Worm (Caenorhabditis elegans) whole organism, young adult: ENCODE results near the gene rha-2.
A peak's percentile ranks its signal among the peaks of the same experiment; 100 is the strongest.

Experiments
- B0035.1 ChIP-seq: sonication (generic microtip); optimal IDR thresholded peaks from 2 replicates; lab custom pipeline; 2016; ENCODE audit warnings: missing genetic modification characterization, mild to moderate bottlenecking, missing compliant biosample characterization, missing genotype, missing genetic modification reagents
- C06A6.2 ChIP-seq: fragments of 200-800 bp; sonication (Bioruptor generic); conservative IDR thresholded peaks from 2 replicates; pipeline ENCODE4 v1.3.6; 2022; ENCODE audit warnings: missing genetic modification characterization, missing compliant biosample characterization
- D2030.7 ChIP-seq: fragments of 200-800 bp; sonication (Bioruptor generic); IDR thresholded peaks from 2 replicates; pipeline ENCODE4 v1.3.6; 2022; ENCODE audit warnings: missing genetic modification reagents, missing genetic modification characterization, missing compliant biosample characterization
- F10E7.11 ChIP-seq: sonication (generic microtip); optimal IDR thresholded peaks from 2 replicates; lab custom pipeline; 2017; ENCODE audit warnings: mild to moderate bottlenecking, missing genetic modification characterization, moderate library complexity, missing compliant biosample characterization
- F22D6.2 ChIP-seq: sonication (generic microtip); optimal IDR thresholded peaks from 2 replicates; lab custom pipeline; 2016; ENCODE audit warnings: mild to moderate bottlenecking, missing genetic modification characterization, missing compliant biosample characterization
- F33H1.4 ChIP-seq: fragments of 200-800 bp; sonication (Bioruptor generic); IDR thresholded peaks from 2 replicates; pipeline ENCODE4 v1.3.6; 2022; ENCODE audit warnings: missing genetic modification reagents, missing genetic modification characterization, missing compliant biosample characterization
- F57C9.4 ChIP-seq: sonication (generic microtip); optimal IDR thresholded peaks from 2 replicates; lab custom pipeline; 2017; ENCODE audit warnings: mild to moderate bottlenecking, missing genetic modification characterization, missing compliant biosample characterization
- Y79H2A.3 ChIP-seq: fragments of 200-800 bp; sonication (Bioruptor generic); conservative IDR thresholded peaks from 2 replicates; pipeline ENCODE4 v1.3.6; 2022; ENCODE audit warnings: missing genetic modification reagents, missing genetic modification characterization, missing compliant biosample characterization
- Y95B8A.8 ChIP-seq: fragments of 200-800 bp; sonication (Bioruptor generic); IDR thresholded peaks from 2 replicates; pipeline ENCODE4 v1.3.6; 2022; ENCODE audit warnings: missing genetic modification reagents, missing genetic modification characterization, missing compliant biosample characterization
- akir-1 ChIP-seq: fragments of 200-800 bp; sonication (Bioruptor generic); optimal IDR thresholded peaks from 2 replicates; lab custom pipeline; 2018; ENCODE audit warnings: mild to moderate bottlenecking, missing genetic modification characterization, moderate library complexity, missing compliant biosample characterization
- atf-7 ChIP-seq: sonication (generic microtip); optimal IDR thresholded peaks from 2 replicates; lab custom pipeline; 2017; ENCODE audit warnings: mild to moderate bottlenecking, missing genetic modification characterization, missing compliant biosample characterization
- athp-1 ChIP-seq: sonication (generic microtip); optimal IDR thresholded peaks from 2 replicates; lab custom pipeline; 2017; ENCODE audit warnings: mild to moderate bottlenecking, missing genetic modification characterization, missing compliant biosample characterization
- bed-1 ChIP-seq: fragments of 200-800 bp; sonication (Bioruptor generic); IDR thresholded peaks from 2 replicates; pipeline ENCODE4 v1.3.6; 2022; ENCODE audit warnings: missing genetic modification reagents, missing genetic modification characterization, missing compliant biosample characterization
- bed-2 ChIP-seq: fragments of 200-800 bp; sonication (Bioruptor generic); IDR thresholded peaks from 2 replicates; pipeline ENCODE4 v1.3.6; 2022; ENCODE audit warnings: missing genetic modification reagents, missing genetic modification characterization, missing compliant biosample characterization
- ccch-3 ChIP-seq: fragments of 200-800 bp; sonication (Bioruptor generic); optimal IDR thresholded peaks from 2 replicates; lab custom pipeline; 2018; ENCODE audit warnings: mild to moderate bottlenecking, missing genetic modification characterization, missing compliant biosample characterization
- ceh-79 ChIP-seq: sonication (generic microtip); optimal IDR thresholded peaks from 2 replicates; lab custom pipeline; 2017; ENCODE audit warnings: mild to moderate bottlenecking, missing genetic modification characterization, missing compliant biosample characterization
- ceh-91 ChIP-seq: fragments of 200-800 bp; sonication (Bioruptor generic); IDR thresholded peaks from 2 replicates; pipeline ENCODE4 v1.3.6; 2022; ENCODE audit warnings: missing genetic modification reagents, missing genetic modification characterization, missing compliant biosample characterization
- die-1 ChIP-seq: sonication (generic microtip); optimal IDR thresholded peaks from 2 replicates; lab custom pipeline; 2016; ENCODE audit warnings: missing genotype, mild to moderate bottlenecking, missing genetic modification characterization, missing compliant biosample characterization
- dpff-1 ChIP-seq: sonication (generic microtip); optimal IDR thresholded peaks from 2 replicates; lab custom pipeline; 2017; ENCODE audit warnings: mild to moderate bottlenecking, missing genetic modification characterization, missing compliant biosample characterization
- dpl-1 ChIP-seq: fragments of 150-350 bp; optimal IDR thresholded peaks from 2 replicates; lab custom pipeline; 2014; ENCODE audit warnings: missing biosample characterization, missing genetic modification reagents, missing genetic modification characterization
- efl-1 ChIP-seq: fragments of 150-350 bp; optimal IDR thresholded peaks from 2 replicates; lab custom pipeline; 2014; ENCODE audit warnings: missing biosample characterization, missing genetic modification reagents, missing genetic modification characterization
- egrh-3 ChIP-seq: fragments of 200-800 bp; sonication (Bioruptor generic); IDR thresholded peaks from 2 replicates; pipeline ENCODE4 v1.3.6; 2022; ENCODE audit warnings: missing genetic modification reagents, missing genetic modification characterization, missing compliant biosample characterization
- ekl-4 ChIP-seq: fragments of 200-800 bp; sonication (Bioruptor generic); IDR thresholded peaks from 2 replicates; pipeline ENCODE4 v1.3.6; 2022; ENCODE audit warnings: missing genetic modification reagents, missing genetic modification characterization, missing compliant biosample characterization
- him-1 ChIP-seq: sonication (generic microtip); optimal IDR thresholded peaks from 2 replicates; lab custom pipeline; 2016; ENCODE audit warnings: missing genotype, missing genetic modification reagents, missing genetic modification characterization, missing compliant biosample characterization
- hsf-1 ChIP-seq: fragments of 200-800 bp; sonication (Bioruptor generic); IDR thresholded peaks from 2 replicates; pipeline ENCODE4 v1.3.6; 2022; ENCODE audit warnings: missing genetic modification reagents, missing genetic modification characterization, missing compliant biosample characterization
- let-607 ChIP-seq, 2 experiments: fragments of 200-800 bp in 1 of 2; sonication (Bioruptor generic) in 1 of 2; sonication (generic microtip) in 1 of 2; optimal IDR thresholded peaks; 2 replicates each; lab custom pipeline; 2016 to 2018; ENCODE audit warnings: mild to moderate bottlenecking in 2 of 2, missing compliant biosample characterization in 2 of 2, missing genetic modification characterization in 2 of 2, moderate library complexity in 2 of 2, missing genotype in 1 of 2
- lin-35 ChIP-seq, 3 experiments: fragments of 150-350 bp in 2 of 3; sonication (generic microtip) in 1 of 3; optimal IDR thresholded peaks; 2 replicates each; lab custom pipeline; 2014 to 2018; ENCODE audit warnings: missing biosample characterization in 3 of 3, missing genetic modification characterization in 3 of 3, missing genetic modification reagents in 3 of 3
- lin-54 ChIP-seq: fragments of 200-800 bp; sonication (Bioruptor generic); optimal IDR thresholded peaks from 2 replicates; lab custom pipeline; 2018; ENCODE audit warnings: mild to moderate bottlenecking, missing genetic modification characterization, missing compliant biosample characterization
- lir-1 ChIP-seq: fragments of 200-800 bp; sonication (Bioruptor generic); conservative IDR thresholded peaks from 2 replicates; pipeline ENCODE4 v1.3.6; 2022; ENCODE audit warnings: missing genetic modification reagents, missing genetic modification characterization, missing compliant biosample characterization
- lsl-1 ChIP-seq: fragments of 200-800 bp; sonication (Bioruptor generic); optimal IDR thresholded peaks from 2 replicates; lab custom pipeline; 2018; ENCODE audit warnings: mild to moderate bottlenecking, missing genetic modification characterization, moderate library complexity, missing compliant biosample characterization
- lsy-27 ChIP-seq: sonication (generic microtip); optimal IDR thresholded peaks from 2 replicates; lab custom pipeline; 2017; ENCODE audit warnings: missing genetic modification characterization, mild to moderate bottlenecking, missing compliant biosample characterization, antibody characterized with exemption, missing genotype, borderline replicate concordance; ENCODE audit not compliant: insufficient read depth
- madf-3 ChIP-seq: fragments of 200-800 bp; sonication (Bioruptor generic); IDR thresholded peaks from 2 replicates; pipeline ENCODE4 v1.3.6; 2022; ENCODE audit warnings: missing genetic modification reagents, missing genetic modification characterization, missing compliant biosample characterization
- madf-6 ChIP-seq: fragments of 200-800 bp; sonication (Bioruptor generic); IDR thresholded peaks from 2 replicates; pipeline ENCODE4 v1.3.6; 2022; ENCODE audit warnings: missing genetic modification reagents, missing genetic modification characterization, missing compliant biosample characterization
- madf-8 ChIP-seq: fragments of 200-800 bp; sonication (Bioruptor generic); conservative IDR thresholded peaks from 2 replicates; pipeline ENCODE4 v1.3.6; 2022; ENCODE audit warnings: missing genetic modification reagents, missing genetic modification characterization, missing compliant biosample characterization
- mcd-1 ChIP-seq: fragments of 200-800 bp; sonication (Bioruptor generic); IDR thresholded peaks from 2 replicates; pipeline ENCODE4 v1.3.6; 2022; ENCODE audit warnings: missing genetic modification reagents, missing genetic modification characterization, missing compliant biosample characterization
- mel-28 ChIP-seq: sonication (generic microtip); optimal IDR thresholded peaks from 2 replicates; lab custom pipeline; 2016; ENCODE audit warnings: borderline replicate concordance, mild to moderate bottlenecking, missing genetic modification characterization, missing compliant biosample characterization
- mes-4 ChIP-seq: sonication (generic microtip); optimal IDR thresholded peaks from 2 replicates; lab custom pipeline; 2016; ENCODE audit warnings: missing genotype, missing genetic modification characterization, missing compliant biosample characterization
- nfyb-1 ChIP-seq: fragments of 200-800 bp; sonication (Bioruptor generic); IDR thresholded peaks from 2 replicates; pipeline ENCODE4 v1.3.6; 2022; ENCODE audit warnings: missing genetic modification reagents, missing genetic modification characterization, missing compliant biosample characterization
- nhr-90 ChIP-seq: sonication (generic microtip); optimal IDR thresholded peaks from 2 replicates; lab custom pipeline; 2016; ENCODE audit warnings: missing genotype, mild to moderate bottlenecking, missing genetic modification characterization, missing compliant biosample characterization
- pha-4 ChIP-seq: fragments of 150-350 bp; sonication (generic microtip); optimal IDR thresholded peaks from 2 replicates; lab custom pipeline; 2014; ENCODE audit warnings: missing biosample characterization, missing genetic modification reagents, missing genetic modification characterization
- rcor-1 ChIP-seq: fragments of 200-800 bp; sonication (Bioruptor generic); IDR thresholded peaks from 2 replicates; pipeline ENCODE4 v1.3.6; 2022; ENCODE audit warnings: missing genetic modification reagents, missing genetic modification characterization, missing compliant biosample characterization
- snpc-1.1 ChIP-seq: sonication (generic microtip); optimal IDR thresholded peaks from 2 replicates; lab custom pipeline; 2017; ENCODE audit warnings: missing genetic modification characterization, mild to moderate bottlenecking, missing compliant biosample characterization, antibody characterized with exemption, moderate library complexity, missing genotype, missing genetic modification reagents; ENCODE audit not compliant: insufficient read depth
- snpc-3.4 ChIP-seq: sonication (generic microtip); optimal IDR thresholded peaks from 2 replicates; lab custom pipeline; 2017; ENCODE audit warnings: missing genetic modification characterization, mild to moderate bottlenecking, missing compliant biosample characterization, antibody characterized with exemption, moderate library complexity, missing genotype, missing genetic modification reagents
- tbp1 ChIP-seq: fragments of 200-800 bp; sonication (Bioruptor generic); optimal IDR thresholded peaks from 2 replicates; lab custom pipeline; 2018; ENCODE audit warnings: mild to moderate bottlenecking, missing genetic modification characterization, missing compliant biosample characterization
- unc-62 ChIP-seq: fragments of 150-350 bp; optimal IDR thresholded peaks from 2 replicates; lab custom pipeline; 2014; ENCODE audit warnings: missing biosample characterization, missing genetic modification reagents, missing genetic modification characterization
- xnd-1 ChIP-seq: sonication (generic microtip); optimal IDR thresholded peaks from 2 replicates; lab custom pipeline; 2016; ENCODE audit warnings: missing genotype, missing genetic modification reagents, missing genetic modification characterization, missing compliant biosample characterization
- ztf-18 ChIP-seq: sonication (generic microtip); optimal IDR thresholded peaks from 2 replicates; lab custom pipeline; 2016; ENCODE audit warnings: missing genotype, mild to moderate bottlenecking, missing genetic modification characterization, missing compliant biosample characterization
- ztf-28 ChIP-seq: fragments of 200-800 bp; sonication (Bioruptor generic); IDR thresholded peaks from 2 replicates; pipeline ENCODE4 v1.3.6; 2022; ENCODE audit warnings: missing genetic modification reagents, missing genetic modification characterization, missing compliant biosample characterization

rha-2 gene

DNA sequence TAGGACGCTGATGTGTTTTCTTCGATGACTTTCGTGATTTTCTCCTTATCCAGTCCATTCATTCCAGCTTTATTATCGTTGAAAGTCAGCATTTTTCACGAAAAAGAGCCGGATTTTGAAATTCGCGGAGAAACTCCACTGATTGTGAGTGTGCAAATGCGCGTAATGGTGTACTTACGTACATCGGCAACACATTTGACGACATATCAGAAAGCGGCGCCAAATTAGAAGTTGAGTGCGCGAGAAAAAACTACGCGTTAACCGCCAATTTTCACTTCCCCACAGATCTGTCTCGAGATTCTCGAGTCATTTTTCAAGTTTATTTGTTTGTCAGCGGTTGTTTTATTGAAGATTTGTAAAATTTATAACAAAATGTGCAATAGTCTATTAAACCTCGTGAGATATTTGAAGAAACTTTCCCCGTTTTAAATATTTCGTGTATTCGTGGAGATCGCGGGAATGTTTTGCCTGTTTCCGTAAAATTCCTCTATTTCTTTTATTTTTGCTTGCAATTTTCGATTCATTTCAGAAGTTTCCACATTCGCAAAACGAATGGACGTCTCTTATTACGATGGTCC lies 14.1 kb upstream of the rha-2 start, which contains the start of the genes polk-1 and gpr-1:
polk-1 (minus strand) TSS at position 186 of the 578 bp plus-strand sequence.
gpr-1 (plus strand) TSS at position 528 of the 578 bp plus-strand sequence.
- TF ChIP-seq akir-1 (no peak), lsl-1 (GFP tag; lab: Kevin White, UChicago) (peak; percentile 61), D2030.7 (GFP tag; lab: Robert Waterston, UW) (peak; percentile 76), mes-4 (tag; lab: Kevin White, UChicago) (no peak), ccch-3 (no peak), unc-62 (GFP tag; lab: Kevin White, UChicago) (no peak), madf-6 (peak; percentile 95), bed-2 (GFP tag; lab: Robert Waterston, UW) (no peak), efl-1 (GFP tag; lab: Kevin White, UChicago) (peak; percentile 89), rcor-1 (GFP tag; lab: Robert Waterston, UW) (peak; percentile 16; the same call in 1 of the 2 replicates), ztf-28 (GFP tag; lab: Robert Waterston, UW) (no peak), dpff-1 (tag; lab: Kevin White, UChicago) (no peak), Y95B8A.8 (GFP tag; lab: Robert Waterston, UW) (no peak), lin-54 (GFP tag; lab: Kevin White, UChicago) (peak; percentile 59), atf-7 (tag; lab: Kevin White, UChicago) (no peak), madf-8 (GFP tag; lab: Robert Waterston, UW) (peak; percentile 87), die-1 (tag; lab: Kevin White, UChicago) (no peak), ceh-79 (tag; lab: Kevin White, UChicago) (no peak), let-607 (tag; optimal IDR thresholded peaks at IDR 0.05; lab: Kevin White, UChicago) (no peak), snpc-1.1 (no peak), xnd-1 (tag; lab: Kevin White, UChicago) (peak; percentile 70), him-1 (no peak), lin-35 (GFP tag; optimal IDR thresholded peaks at IDR 0.05; lab: Kevin White, UChicago) (peak in 1 of 3 experiments; percentile 65), egrh-3 (GFP tag; lab: Robert Waterston, UW) (no peak), nhr-90 (tag; lab: Kevin White, UChicago) (no peak), bed-1 (GFP tag; lab: Robert Waterston, UW) (no peak), ceh-91 (GFP tag; lab: Robert Waterston, UW) (peak; percentile 74), hsf-1 (peak; percentile 78), ekl-4 (0 out of 2 replicates have a peak, but pooled peaks have one; percentile 16), nfyb-1 (GFP tag; lab: Robert Waterston, UW) (no peak), madf-3 (peak; percentile 81), F10E7.11 (tag; lab: Kevin White, UChicago) (no peak), C06A6.2 (GFP tag; lab: Robert Waterston, UW) (no peak), lir-1 (GFP tag; lab: Robert Waterston, UW) (no peak), F22D6.2 (tag; lab: Kevin White, UChicago) (no peak), mel-28 (tag; lab: Kevin White, UChicago) (no peak), mcd-1 (GFP tag; lab: Robert Waterston, UW) (peak; percentile 57), athp-1 (tag; lab: Kevin White, UChicago) (no peak), Y79H2A.3 (GFP tag; lab: Robert Waterston, UW) (peak; percentile 59; the same call in 1 of the 2 replicates), ztf-18 (tag; lab: Kevin White, UChicago) (no peak), lsy-27 (tag; lab: Kevin White, UChicago) (no peak), F57C9.4 (no peak), F33H1.4 (GFP tag; lab: Robert Waterston, UW) (peak; percentile 69), pha-4 (no peak), B0035.1 (no peak), dpl-1 (GFP tag; lab: Kevin White, UChicago) (peak; percentile 60), snpc-3.4 (peak; percentile 63), tbp1 (GFP tag; lab: Kevin White, UChicago) (peak; percentile 10)
